Fruit fly (Drosophila melanogaster): ENCODE measurements around the gene GATAd.

The GATAd gene

dm6 chr2L:10386208-10386805 lies 52.8 kb downstream of the GATAd start, which contains the start of the genes Cdk1 and mRpS7 (continued):
- TF ChIP-seq CG5953 (GFP tag; IDR thresholded peaks at IDR 0.05) = 0 out of 2 replicates have a peak, but pooled peaks have one; percentile 52
- no peak for TF ChIP-seq en (GFP tag; optimal IDR thresholded peaks at IDR 0.05)
- no peak for TF ChIP-seq Sin3A (optimal IDR thresholded peaks at IDR 0.05)
- TF ChIP-seq ab (GFP tag; optimal IDR thresholded peaks at IDR 0.05) = no peak
- peak; percentile 40 for TF ChIP-seq CG33557 (GFP tag; optimal IDR thresholded peaks at IDR 0.05)
- TF ChIP-seq tx (GFP tag; optimal IDR thresholded peaks at IDR 0.05) = peak; percentile 44
- no peak for TF ChIP-seq emc (GFP tag; optimal IDR thresholded peaks at IDR 0.05)
- peak; percentile 59 for TF ChIP-seq bab2 (GFP tag; optimal IDR thresholded peaks at IDR 0.05)
- TF ChIP-seq CG2120 (GFP tag; optimal IDR thresholded peaks at IDR 0.05) = peak; percentile 80
- TF ChIP-seq CG13287 (GFP tag; IDR thresholded peaks at IDR 0.05; ENCODE audit: partially characterized antibody) = no peak
- peak; percentile 53 for TF ChIP-seq CG9609 (GFP tag; optimal IDR thresholded peaks at IDR 0.05)
- TF ChIP-seq CG10959 (GFP tag; IDR thresholded peaks at IDR 0.05) = no peak
- TF ChIP-seq cg (GFP tag; optimal IDR thresholded peaks at IDR 0.05) = no peak
- no peak for TF ChIP-seq Bdp1 (GFP tag; optimal IDR thresholded peaks at IDR 0.05)
- TF ChIP-seq CG4617 (GFP tag; optimal IDR thresholded peaks at IDR 0.05; ENCODE audit: borderline replicate concordance) = peak; percentile 23
- TF ChIP-seq CG7745 (tag; optimal IDR thresholded peaks at IDR 0.05) = no peak
- no peak for TF ChIP-seq CG34224 (GFP tag; IDR thresholded peaks at IDR 0.05; ENCODE audit: partially characterized antibody)
- peak; percentile 75 for TF ChIP-seq CG15601 (tag; optimal IDR thresholded peaks at IDR 0.05)
- peak; percentile 47; the same call in 1 of the 3 replicates for TF ChIP-seq H15 (GFP tag; IDR thresholded peaks at IDR 0.05)
- TF ChIP-seq ATbp (GFP tag; optimal IDR thresholded peaks at IDR 0.05) = no peak
- peak; percentile 61; the same call in 1 of the 2 replicates for TF ChIP-seq CG32767 (GFP tag; IDR thresholded peaks at IDR 0.05)
- TF ChIP-seq bigmax (GFP tag; optimal IDR thresholded peaks at IDR 0.05) = no peak
- no peak for TF ChIP-seq Sox102F (GFP tag; optimal IDR thresholded peaks at IDR 0.05)
- TF ChIP-seq CG10654 (GFP tag; optimal IDR thresholded peaks at IDR 0.05) = peak; percentile 46
- TF ChIP-seq HmgZ (tag; optimal IDR thresholded peaks at IDR 0.05) = peak; percentile 51
- no peak for TF ChIP-seq luna (GFP tag; optimal IDR thresholded peaks at IDR 0.05)
- TF ChIP-seq Dref (GFP tag; IDR thresholded peaks at IDR 0.05) = no peak
- no peak for TF ChIP-seq CG1647 (GFP tag; optimal IDR thresholded peaks at IDR 0.05)
- peak; percentile 63 for TF ChIP-seq pho (GFP tag; optimal IDR thresholded peaks at IDR 0.05)
- TF ChIP-seq ato (GFP tag; IDR thresholded peaks at IDR 0.05; ENCODE audit: partially characterized antibody) = no peak
- TF ChIP-seq chif (GFP tag; optimal IDR thresholded peaks at IDR 0.05) = peak; percentile 17 to 53
- TF ChIP-seq Fer1 (GFP tag; optimal IDR thresholded peaks at IDR 0.05) = peak; percentile 32
- TF ChIP-seq Nf-YB (GFP tag; optimal IDR thresholded peaks at IDR 0.05) = peak; percentile 51
- no peak for TF ChIP-seq CG6175 (GFP tag; IDR thresholded peaks at IDR 0.05)
- peak; percentile 81 for TF ChIP-seq PHDP (tag; optimal IDR thresholded peaks at IDR 0.05)
- no peak; the same call in 1 of the 2 replicates for TF ChIP-seq lmd (GFP tag; IDR thresholded peaks at IDR 0.05)
- TF ChIP-seq nom (GFP tag; optimal IDR thresholded peaks at IDR 0.05) = no peak
- TF ChIP-seq CG14860 (GFP tag; IDR thresholded peaks at IDR 0.05; ENCODE audit: partially characterized antibody) = no peak
- no peak for TF ChIP-seq CG7987 (GFP tag; optimal IDR thresholded peaks at IDR 0.05)
- peak; percentile 76 for TF ChIP-seq NfI (GFP tag; optimal IDR thresholded peaks at IDR 0.05)
- TF ChIP-seq CG9727 (GFP tag; optimal IDR thresholded peaks at IDR 0.05) = peak; percentile 77
- TF ChIP-seq CG13775 (GFP tag; optimal IDR thresholded peaks at IDR 0.05) = peak; percentile 80
- peak; percentile 43 for TF ChIP-seq dm (GFP tag; optimal IDR thresholded peaks at IDR 0.05)
- peak; percentile 54 for TF ChIP-seq CG13296 (GFP tag; optimal IDR thresholded peaks at IDR 0.05)
- TF ChIP-seq CG2678 (tag; optimal IDR thresholded peaks at IDR 0.05) = peak; percentile 87
- peak; percentile 71 for TF ChIP-seq ssp (GFP tag; IDR thresholded peaks at IDR 0.05)
- peak; percentile 73 for TF ChIP-seq zfh1 (GFP tag; IDR thresholded peaks at IDR 0.05)
- TF ChIP-seq H2.0 (GFP tag; IDR thresholded peaks at IDR 0.05) = peak; percentile 76
- no peak for TF ChIP-seq pan (optimal IDR thresholded peaks at IDR 0.05)
- peak in 1 of 2 experiments; percentile 82 for TF ChIP-seq pan (GFP tag; optimal IDR thresholded peaks at IDR 0.05 in 1 of 2, IDR thresholded peaks at IDR 0.05 in 1 of 2)

Data from whole organism, embryonic.